Worm (Caenorhabditis elegans) whole organism, early embryonic: Measurements from ENCODE around the gene glb-5.

Experiments used
- B0310.2 ChIP-seq: sonication (generic microtip); optimal IDR thresholded peaks from 2 replicates; lab custom pipeline; 2016; ENCODE audit warnings: mild to moderate bottlenecking, missing genetic modification characterization, missing compliant biosample characterization
- F13C5.2 ChIP-seq: sonication (generic microtip); optimal IDR thresholded peaks from 2 replicates; lab custom pipeline; 2017; ENCODE audit warnings: mild to moderate bottlenecking, missing genetic modification characterization, inconsistent platforms, missing compliant biosample characterization
- ama-1 ChIP-seq: fragments of 150-350 bp; optimal IDR thresholded peaks from 2 replicates; lab custom pipeline; 2014
- ceh-13 ChIP-seq: fragments of 200-800 bp; sonication (Bioruptor generic); optimal IDR thresholded peaks from 2 replicates; lab custom pipeline; 2018; ENCODE audit warnings: mild to moderate bottlenecking, missing genetic modification characterization, missing compliant biosample characterization
- ceh-36 ChIP-seq: sonication (generic microtip); optimal IDR thresholded peaks from 2 replicates; lab custom pipeline; 2016; ENCODE audit warnings: missing genetic modification characterization, inconsistent platforms, missing compliant biosample characterization
- ets-7 ChIP-seq: sonication (generic microtip); optimal IDR thresholded peaks from 2 replicates; lab custom pipeline; 2016; ENCODE audit warnings: missing genotype, missing genetic modification characterization, missing compliant biosample characterization
- flt-1 ChIP-seq: fragments of 200-800 bp; sonication (Bioruptor generic); IDR thresholded peaks from 2 replicates; pipeline ENCODE4 v1.3.6; 2022; ENCODE audit warnings: missing genetic modification characterization, missing compliant biosample characterization
- hmbx-1 ChIP-seq: sonication (generic microtip); optimal IDR thresholded peaks from 2 replicates; lab custom pipeline; 2016; ENCODE audit warnings: mild to moderate bottlenecking, missing genetic modification characterization, missing compliant biosample characterization
- hnd-1 ChIP-seq: sonication (generic microtip); optimal IDR thresholded peaks from 2 replicates; lab custom pipeline; 2016; ENCODE audit warnings: missing genetic modification characterization, missing compliant biosample characterization
- pes-1 ChIP-seq: fragments of 200-800 bp; sonication (Bioruptor generic); IDR thresholded peaks from 2 replicates; pipeline ENCODE4 v1.3.6; 2022; ENCODE audit warnings: missing genetic modification reagents, missing genetic modification characterization, missing compliant biosample characterization
- scrt-1 ChIP-seq: fragments of 200-800 bp; sonication (Bioruptor generic); IDR thresholded peaks from 2 replicates; pipeline ENCODE4 v1.3.6; 2022; ENCODE audit warnings: missing genetic modification characterization, missing compliant biosample characterization
- sea-1 ChIP-seq: fragments of 200-800 bp; sonication (Bioruptor generic); conservative IDR thresholded peaks from 2 replicates; pipeline ENCODE4 v1.3.6; 2022; ENCODE audit warnings: missing genetic modification characterization, missing compliant biosample characterization
- tra-4 ChIP-seq: sonication (generic microtip); optimal IDR thresholded peaks from 2 replicates; lab custom pipeline; 2017; ENCODE audit warnings: missing genetic modification characterization, missing compliant biosample characterization

ce11 chrV:5591887-5592286 is 33.2 kb downstream of the glb-5 start:
- TF ChIP-seq ama-1 (lab: Kevin White, UChicago) (no peak), ceh-36 (tag; lab: Kevin White, UChicago) (no peak), flt-1 (GFP tag; lab: Robert Waterston, UW) (no peak), B0310.2 (tag; lab: Kevin White, UChicago) (no peak), pes-1 (GFP tag; lab: Robert Waterston, UW) (no peak), ceh-13 (GFP tag; lab: Kevin White, UChicago) (no peak), hnd-1 (tag; lab: Kevin White, UChicago) (no peak), ets-7 (no peak), F13C5.2 (tag; lab: Kevin White, UChicago) (no peak), tra-4 (tag; lab: Kevin White, UChicago) (no peak), scrt-1 (GFP tag; lab: Robert Waterston, UW) (no peak), sea-1 (GFP tag; lab: Robert Waterston, UW) (no peak), hmbx-1 (tag; lab: Kevin White, UChicago) (no peak)
